Fruit fly (Drosophila melanogaster) whole organism, pupa: ENCODE measurements around the gene 5-HT7.

ENCODE experiments used
- CG10348 ChIP-seq: fragments of 200-800 bp; sonication (Bioruptor generic); IDR thresholded peaks from 2 replicates; pipeline ENCODE4 v1.3.6; 2022; ENCODE audit warnings: missing biosample characterization, missing genetic modification characterization
- CG12605 ChIP-seq: fragments of 200-800 bp; sonication (Bioruptor generic); IDR thresholded peaks from 2 replicates; pipeline ENCODE4 v1.3.6; 2022; ENCODE audit warnings: missing biosample characterization, missing genetic modification characterization
- CG13204 ChIP-seq: fragments of 200-800 bp; sonication (Bioruptor generic); optimal IDR thresholded peaks from 2 replicates; lab custom pipeline; 2018; ENCODE audit warnings: missing biosample characterization, mild to moderate bottlenecking, missing genetic modification characterization, moderate library complexity
- CG14655 ChIP-seq: fragments of 200-800 bp; sonication (Bioruptor generic); optimal IDR thresholded peaks from 3 replicates; lab custom pipeline; 2017; ENCODE audit warnings: mild to moderate bottlenecking, missing biosample characterization, missing genetic modification reagents, missing genetic modification characterization
- CG15710 ChIP-seq: fragments of 200-800 bp; sonication (Bioruptor generic); optimal IDR thresholded peaks from 2 replicates; lab custom pipeline; 2018; ENCODE audit warnings: missing biosample characterization, mild to moderate bottlenecking, missing genetic modification characterization, moderate library complexity
- CG17806 ChIP-seq: fragments of 200-800 bp; sonication (Bioruptor generic); optimal IDR thresholded peaks from 2 replicates; lab custom pipeline; 2018; ENCODE audit warnings: missing biosample characterization, mild to moderate bottlenecking, missing genetic modification characterization, moderate library complexity
- CG32121 ChIP-seq: fragments of 200-800 bp; sonication (Bioruptor generic); IDR thresholded peaks from 2 replicates; pipeline ENCODE4 v1.3.6; 2022; ENCODE audit warnings: missing biosample characterization, missing genetic modification characterization
- CG34367 ChIP-seq: fragments of 200-800 bp; sonication (Bioruptor generic); optimal IDR thresholded peaks from 2 replicates; lab custom pipeline; 2018; ENCODE audit warnings: missing biosample characterization, mild to moderate bottlenecking, missing genetic modification characterization
- CG4496 ChIP-seq: fragments of 200-800 bp; sonication (Bioruptor generic); IDR thresholded peaks from 3 replicates; pipeline ENCODE4 v1.3.6; 2022; ENCODE audit warnings: missing biosample characterization, missing genetic modification characterization
- CG8159 ChIP-seq: fragments of 200-800 bp; sonication (Bioruptor generic); optimal IDR thresholded peaks from 3 replicates; lab custom pipeline; 2018; ENCODE audit warnings: missing biosample characterization, mild to moderate bottlenecking, missing genetic modification characterization, moderate library complexity
- CG8301 ChIP-seq: fragments of 200-800 bp; sonication (Bioruptor generic); optimal IDR thresholded peaks from 2 replicates; lab custom pipeline; 2018; ENCODE audit warnings: missing biosample characterization, mild to moderate bottlenecking, missing genetic modification characterization
- CG9948 ChIP-seq: fragments of 200-800 bp; sonication (Bioruptor generic); optimal IDR thresholded peaks from 2 replicates; lab custom pipeline; 2018; ENCODE audit warnings: missing biosample characterization, mild to moderate bottlenecking, missing genetic modification characterization, moderate library complexity
- D1 ChIP-seq: fragments of 200-800 bp; sonication (Bioruptor generic); optimal IDR thresholded peaks from 2 replicates; lab custom pipeline; 2018; ENCODE audit warnings: missing biosample characterization, mild to moderate bottlenecking, missing genetic modification characterization, moderate library complexity
- EcR ChIP-seq: fragments of 200-800 bp; sonication (Bioruptor generic); optimal IDR thresholded peaks from 3 replicates; lab custom pipeline; 2019; ENCODE audit warnings: missing biosample characterization, missing genetic modification characterization, mild to moderate bottlenecking, moderate library complexity, missing genetic modification reagents
- Ets98B ChIP-seq: fragments of 200-800 bp; sonication (Bioruptor generic); IDR thresholded peaks from 2 replicates; pipeline ENCODE4 v1.3.6; 2022; ENCODE audit warnings: missing biosample characterization, missing genetic modification characterization
- Pif1A ChIP-seq: fragments of 200-800 bp; sonication (Bioruptor generic); optimal IDR thresholded peaks from 3 replicates; lab custom pipeline; 2016; ENCODE audit warnings: missing biosample characterization, missing genetic modification characterization
- Pif1B ChIP-seq: fragments of 200-800 bp; sonication (Bioruptor generic); optimal IDR thresholded peaks from 3 replicates; lab custom pipeline; 2016; ENCODE audit warnings: missing biosample characterization, missing genetic modification characterization
- Snoo ChIP-seq: fragments of 200-800 bp; sonication (Bioruptor generic); optimal IDR thresholded peaks from 3 replicates; lab custom pipeline; 2017; ENCODE audit warnings: missing biosample characterization, mild to moderate bottlenecking, missing genetic modification characterization, inconsistent platforms
- fd96Ca ChIP-seq: fragments of 200-800 bp; sonication (Bioruptor generic); IDR thresholded peaks from 3 replicates; pipeline ENCODE4 v1.3.6; 2022; ENCODE audit warnings: missing biosample characterization, missing genetic modification characterization
- gl ChIP-seq: fragments of 200-800 bp; sonication (Bioruptor generic); optimal IDR thresholded peaks from 2 replicates; lab custom pipeline; 2018; ENCODE audit warnings: missing biosample characterization, mild to moderate bottlenecking, missing genetic modification characterization
- rn ChIP-seq: fragments of 200-800 bp; sonication (Bioruptor generic); IDR thresholded peaks from 2 replicates; pipeline ENCODE4 v1.3.6; 2022; ENCODE audit warnings: missing biosample characterization, missing genetic modification characterization

5-HT7 gene

dm6 chr3R:31059807-31060707 lies 43.4 kb upstream of the 5-HT7 start:
- no peak for TF ChIP-seq CG15710 (tag; lab: Kevin White, UChicago)
- no peak for TF ChIP-seq D1
- TF ChIP-seq EcR (GFP tag; lab: Kevin White, UChicago) = no peak
- peak; percentile 60 for TF ChIP-seq CG14655 (GFP tag; lab: Kevin White, UChicago)
- peak; percentile 37 for TF ChIP-seq CG8301 (tag; lab: Kevin White, UChicago)
- TF ChIP-seq CG34367 (tag; lab: Kevin White, UChicago) = no peak
- TF ChIP-seq CG13204 (GFP tag; lab: Kevin White, UChicago) = no peak
- TF ChIP-seq CG8159 (tag; lab: Kevin White, UChicago) = peak; percentile 24
- peak; percentile 26 for TF ChIP-seq CG17806 (tag; lab: Kevin White, UChicago)
- peak; percentile 48; the same call in 1 of the 2 replicates for TF ChIP-seq CG32121 (GFP tag; lab: Robert Waterston, UW)
- TF ChIP-seq rn (GFP tag; lab: Robert Waterston, UW) = peak; percentile 33; the same call in 1 of the 2 replicates
- TF ChIP-seq fd96Ca (GFP tag; lab: Robert Waterston, UW) = peak; percentile 86
- TF ChIP-seq Pif1A (GFP tag; lab: Kevin White, UChicago) = peak; percentile 38
- TF ChIP-seq Pif1B = no peak
- TF ChIP-seq CG4496 (GFP tag; lab: Robert Waterston, UW) = peak; percentile 78
- no peak for TF ChIP-seq CG9948 (tag; lab: Kevin White, UChicago)
- no peak for TF ChIP-seq CG10348
- TF ChIP-seq Snoo (tag; lab: Kevin White, UChicago) = no peak
- TF ChIP-seq gl (tag; lab: Kevin White, UChicago) = no peak
- peak; percentile 70; the same call in 1 of the 2 replicates for TF ChIP-seq CG12605
- TF ChIP-seq Ets98B (GFP tag; lab: Robert Waterston, UW) = peak; percentile 75
- TF ChIP-seq, all 21 proteins: peak for 11

DNA sequence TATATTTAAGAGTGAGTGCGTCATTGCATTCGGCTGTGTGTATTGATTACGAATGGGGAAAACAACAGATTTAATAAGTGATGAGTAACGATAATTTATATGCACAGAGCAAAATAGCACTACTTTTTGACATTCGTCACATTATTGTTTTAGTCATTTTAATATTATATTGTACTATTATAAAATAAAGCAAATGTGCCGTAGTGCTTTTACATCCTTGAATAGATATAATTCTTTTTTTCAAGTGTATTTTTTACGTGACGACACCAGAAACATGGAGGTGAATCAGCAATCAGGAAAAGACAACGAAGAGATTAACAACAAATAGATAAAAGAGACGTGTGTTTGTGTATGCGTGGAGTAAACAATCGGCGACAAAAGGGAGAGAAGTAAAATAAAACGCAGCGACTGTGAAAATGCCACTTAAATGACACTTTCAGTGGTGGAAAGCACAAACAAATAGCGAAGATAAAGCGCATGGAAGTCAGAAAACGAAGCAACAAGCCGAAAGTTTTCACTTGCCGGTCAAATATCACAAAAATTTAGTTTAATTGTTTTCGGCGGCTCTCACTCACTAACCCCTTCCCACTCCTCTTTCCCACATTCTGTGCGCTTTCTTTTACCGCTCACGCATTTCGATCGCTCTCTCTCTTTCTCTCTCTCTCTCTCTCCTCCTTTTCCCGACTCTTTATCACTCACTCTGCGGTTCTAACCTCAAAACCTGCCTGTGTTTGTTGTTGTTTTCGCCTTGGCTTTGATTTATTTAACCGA lies 42.5 kb upstream of the 5-HT7 start:
- TF ChIP-seq Snoo (tag; lab: Kevin White, UChicago) (peak; percentile 90), fd96Ca (GFP tag; lab: Robert Waterston, UW) (no peak), CG17806 (tag; lab: Kevin White, UChicago) (peak; percentile 84), CG15710 (tag; lab: Kevin White, UChicago) (peak; percentile 86), CG12605 (peak; percentile 56; the same call in 1 of the 2 replicates), CG34367 (tag; lab: Kevin White, UChicago) (peak; percentile 70), EcR (GFP tag; lab: Kevin White, UChicago) (no peak), CG4496 (GFP tag; lab: Robert Waterston, UW) (peak; percentile 89; the same call in 2 of the 3 replicates), CG32121 (GFP tag; lab: Robert Waterston, UW) (peak; percentile 81), rn (GFP tag; lab: Robert Waterston, UW) (0 out of 2 replicates have a peak, but pooled peaks have one; percentile 56), CG14655 (GFP tag; lab: Kevin White, UChicago) (peak; percentile 85), Pif1B (peak; percentile 78), CG8159 (tag; lab: Kevin White, UChicago) (peak; percentile 90), D1 (peak; percentile 4), Pif1A (GFP tag; lab: Kevin White, UChicago) (no peak), Ets98B (GFP tag; lab: Robert Waterston, UW) (peak; percentile 83), gl (tag; lab: Kevin White, UChicago) (peak; percentile 41), CG13204 (GFP tag; lab: Kevin White, UChicago) (no peak), CG10348 (no peak), CG8301 (tag; lab: Kevin White, UChicago) (peak; percentile 84), CG9948 (tag; lab: Kevin White, UChicago) (peak; percentile 82)
- TF ChIP-seq, all 21 proteins: peak for 16

DNA sequence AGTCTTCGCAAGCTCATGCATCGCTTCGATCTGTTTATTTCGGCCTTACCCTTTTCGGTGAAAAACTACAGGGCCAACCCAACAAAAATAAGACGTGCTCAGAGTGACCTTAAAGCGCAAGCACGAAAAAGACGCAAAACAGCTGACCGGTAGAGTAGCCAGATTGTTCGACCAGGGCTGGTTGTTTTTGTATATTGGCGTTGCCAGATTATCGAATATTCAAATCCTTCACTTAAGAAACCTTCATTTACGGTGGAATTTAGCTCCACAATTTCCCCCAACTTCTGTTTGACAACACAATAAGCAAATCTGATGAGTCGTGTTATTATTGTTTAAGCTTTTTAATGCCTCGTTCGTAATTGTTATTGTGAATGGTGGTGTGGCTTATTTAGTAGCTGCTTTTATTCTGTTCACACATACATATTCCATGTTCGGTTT lies 37.1 kb upstream of the 5-HT7 start, which contains the start of gene Chchd3:
Gene Chchd3, minus strand, starts transcription at position 132 of the 438 bp plus-strand sequence.
- no peak for TF ChIP-seq Snoo (tag; lab: Kevin White, UChicago)
- TF ChIP-seq CG8159 (tag; lab: Kevin White, UChicago) = no peak
- no peak for TF ChIP-seq fd96Ca (GFP tag; lab: Robert Waterston, UW)
- no peak for TF ChIP-seq Pif1B
- no peak for TF ChIP-seq CG17806 (tag; lab: Kevin White, UChicago)

DNA sequence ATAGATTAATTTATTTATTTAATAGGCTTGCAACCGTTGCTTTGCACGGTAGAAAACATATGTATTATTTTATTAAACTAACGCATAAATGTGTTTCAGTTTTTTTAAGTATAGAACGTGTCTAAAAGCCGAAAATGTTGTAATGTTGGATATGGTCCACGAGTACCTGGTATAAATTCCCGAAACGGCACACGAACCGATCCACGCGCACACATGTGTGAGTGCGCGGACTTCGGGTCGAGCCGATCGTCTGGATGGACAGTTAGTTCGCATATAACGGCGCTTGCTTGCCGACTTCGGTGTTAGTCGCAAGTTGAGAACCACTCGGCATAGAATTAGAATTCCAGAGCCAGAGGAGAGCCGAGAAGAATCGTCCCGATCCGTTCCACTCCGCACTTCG lies 32.0 kb upstream of the 5-HT7 start, which contains the start of gene Alp4:
Gene Alp4, plus strand, starts transcription at position 301 of the 400 bp plus-strand sequence.
- TF ChIP-seq fd96Ca (GFP tag; lab: Robert Waterston, UW) = no peak
- TF ChIP-seq Pif1B = no peak
- no peak for TF ChIP-seq CG4496 (GFP tag; lab: Robert Waterston, UW)
- TF ChIP-seq Snoo (tag; lab: Kevin White, UChicago) = no peak
- TF ChIP-seq EcR (GFP tag; lab: Kevin White, UChicago) = no peak
- TF ChIP-seq CG32121 (GFP tag; lab: Robert Waterston, UW) = no peak
- no peak for TF ChIP-seq CG15710 (tag; lab: Kevin White, UChicago)
- no peak for TF ChIP-seq CG10348
- TF ChIP-seq CG17806 (tag; lab: Kevin White, UChicago) = no peak
- no peak for TF ChIP-seq CG13204 (GFP tag; lab: Kevin White, UChicago)
